Worm (Caenorhabditis elegans) whole organism, young adult: ENCODE measurements around the gene ugt-58.

ENCODE experiments used
- B0019.2 ChIP-seq: fragments of 200-800 bp; sonication (Bioruptor generic); conservative IDR thresholded peaks from 2 replicates; pipeline ENCODE4 v1.3.6; 2022; ENCODE audit warnings: missing genetic modification reagents, missing genetic modification characterization, missing compliant biosample characterization
- C17E4.6 ChIP-seq: fragments of 200-800 bp; sonication (Bioruptor generic); IDR thresholded peaks from 2 replicates; pipeline ENCODE4 v1.3.6; 2022; ENCODE audit warnings: missing genetic modification reagents, missing genetic modification characterization, missing compliant biosample characterization
- F22D6.2 ChIP-seq: sonication (generic microtip); optimal IDR thresholded peaks from 2 replicates; lab custom pipeline; 2016; ENCODE audit warnings: mild to moderate bottlenecking, missing genetic modification characterization, missing compliant biosample characterization
- F23B12.7 ChIP-seq: sonication (generic microtip); optimal IDR thresholded peaks from 2 replicates; lab custom pipeline; 2017; ENCODE audit warnings: missing genetic modification characterization, mild to moderate bottlenecking, missing compliant biosample characterization, antibody characterized with exemption, moderate library complexity; ENCODE audit not compliant: insufficient read depth
- F33H1.4 ChIP-seq: fragments of 200-800 bp; sonication (Bioruptor generic); IDR thresholded peaks from 2 replicates; pipeline ENCODE4 v1.3.6; 2022; ENCODE audit warnings: missing genetic modification reagents, missing genetic modification characterization, missing compliant biosample characterization
- F39B2.1 ChIP-seq: fragments of 200-800 bp; sonication (Bioruptor generic); IDR thresholded peaks from 2 replicates; pipeline ENCODE4 v1.3.6; 2022; ENCODE audit warnings: missing genetic modification reagents, missing genetic modification characterization, missing compliant biosample characterization
- F57A8.1 ChIP-seq: fragments of 200-800 bp; sonication (Bioruptor generic); optimal IDR thresholded peaks from 2 replicates; lab custom pipeline; 2018; ENCODE audit warnings: mild to moderate bottlenecking, missing genetic modification characterization, moderate library complexity, missing compliant biosample characterization
- K12H6.12 ChIP-seq: fragments of 200-800 bp; sonication (Bioruptor generic); optimal IDR thresholded peaks from 2 replicates; lab custom pipeline; 2018; ENCODE audit warnings: mild to moderate bottlenecking, missing genetic modification characterization, missing compliant biosample characterization
- T26A5.8 ChIP-seq: sonication (generic microtip); optimal IDR thresholded peaks from 2 replicates; lab custom pipeline; 2016; ENCODE audit warnings: missing genetic modification characterization, missing compliant biosample characterization
- Y67H2A.10 ChIP-seq: fragments of 200-800 bp; sonication (Bioruptor generic); conservative IDR thresholded peaks from 2 replicates; pipeline ENCODE4 v1.3.6; 2022; ENCODE audit warnings: missing genetic modification reagents, missing genetic modification characterization, missing compliant biosample characterization
- ZK185.1 ChIP-seq: sonication (generic microtip); optimal IDR thresholded peaks from 2 replicates; lab custom pipeline; 2016; ENCODE audit warnings: mild to moderate bottlenecking, missing genetic modification characterization, missing compliant biosample characterization; ENCODE audit not compliant: poor library complexity, severe bottlenecking
- atf-7 ChIP-seq: sonication (generic microtip); optimal IDR thresholded peaks from 2 replicates; lab custom pipeline; 2017; ENCODE audit warnings: mild to moderate bottlenecking, missing genetic modification characterization, missing compliant biosample characterization
- attf-5 ChIP-seq: fragments of 200-800 bp; sonication (Bioruptor generic); optimal IDR thresholded peaks from 2 replicates; lab custom pipeline; 2018; ENCODE audit warnings: mild to moderate bottlenecking, missing genetic modification characterization, missing compliant biosample characterization
- bed-1 ChIP-seq: fragments of 200-800 bp; sonication (Bioruptor generic); IDR thresholded peaks from 2 replicates; pipeline ENCODE4 v1.3.6; 2022; ENCODE audit warnings: missing genetic modification reagents, missing genetic modification characterization, missing compliant biosample characterization
- bed-2 ChIP-seq: fragments of 200-800 bp; sonication (Bioruptor generic); IDR thresholded peaks from 2 replicates; pipeline ENCODE4 v1.3.6; 2022; ENCODE audit warnings: missing genetic modification reagents, missing genetic modification characterization, missing compliant biosample characterization
- cebp-1 ChIP-seq, 2 experiments: fragments of 200-800 bp in 1 of 2; sonication (Bioruptor generic) in 1 of 2; sonication (generic microtip) in 1 of 2; IDR thresholded peaks in 1 of 2; optimal IDR thresholded peaks in 1 of 2; 2 replicates each; pipeline versions ENCODE4 v1.3.6 to Lab custom; 2017 to 2022; ENCODE audit warnings: missing compliant biosample characterization in 2 of 2, missing genetic modification characterization in 2 of 2, mild to moderate bottlenecking in 1 of 2, missing genetic modification reagents in 1 of 2, moderate library complexity in 1 of 2
- cebp-2 ChIP-seq: fragments of 200-800 bp; sonication (Bioruptor generic); IDR thresholded peaks from 2 replicates; pipeline ENCODE4 v1.3.6; 2022; ENCODE audit warnings: missing genetic modification characterization, missing compliant biosample characterization
- ceh-40 ChIP-seq: fragments of 200-800 bp; sonication (Bioruptor generic); IDR thresholded peaks from 2 replicates; pipeline ENCODE4 v1.3.6; 2022; ENCODE audit warnings: missing genetic modification characterization, missing compliant biosample characterization
- ceh-58 ChIP-seq: fragments of 200-800 bp; sonication (Bioruptor generic); IDR thresholded peaks from 2 replicates; pipeline ENCODE4 v1.3.6; 2022; ENCODE audit warnings: missing genetic modification characterization, missing compliant biosample characterization
- dpl-1 ChIP-seq: fragments of 150-350 bp; optimal IDR thresholded peaks from 2 replicates; lab custom pipeline; 2014; ENCODE audit warnings: missing biosample characterization, missing genetic modification reagents, missing genetic modification characterization
- efl-1 ChIP-seq: fragments of 150-350 bp; optimal IDR thresholded peaks from 2 replicates; lab custom pipeline; 2014; ENCODE audit warnings: missing biosample characterization, missing genetic modification reagents, missing genetic modification characterization
- egl-18 ChIP-seq: fragments of 200-800 bp; sonication (Bioruptor generic); IDR thresholded peaks from 2 replicates; pipeline ENCODE4 v1.3.6; 2022; ENCODE audit warnings: missing genetic modification reagents, missing genetic modification characterization, missing compliant biosample characterization
- egl-44 ChIP-seq: fragments of 200-800 bp; sonication (Bioruptor generic); IDR thresholded peaks from 2 replicates; pipeline ENCODE4 v1.3.6; 2022; ENCODE audit warnings: missing genetic modification reagents, missing genetic modification characterization, missing compliant biosample characterization
- egrh-3 ChIP-seq: fragments of 200-800 bp; sonication (Bioruptor generic); IDR thresholded peaks from 2 replicates; pipeline ENCODE4 v1.3.6; 2022; ENCODE audit warnings: missing genetic modification reagents, missing genetic modification characterization, missing compliant biosample characterization
- ekl-4 ChIP-seq: fragments of 200-800 bp; sonication (Bioruptor generic); IDR thresholded peaks from 2 replicates; pipeline ENCODE4 v1.3.6; 2022; ENCODE audit warnings: missing genetic modification reagents, missing genetic modification characterization, missing compliant biosample characterization
- fkh-3 ChIP-seq: sonication (generic microtip); optimal IDR thresholded peaks from 2 replicates; lab custom pipeline; 2016; ENCODE audit warnings: mild to moderate bottlenecking, missing genetic modification characterization, missing compliant biosample characterization
- gei-17 ChIP-seq: fragments of 200-800 bp; sonication (Bioruptor generic); optimal IDR thresholded peaks from 2 replicates; lab custom pipeline; 2018; ENCODE audit warnings: mild to moderate bottlenecking, missing genetic modification characterization, missing compliant biosample characterization
- hlh-12 ChIP-seq: sonication (generic microtip); optimal IDR thresholded peaks from 2 replicates; lab custom pipeline; 2016; ENCODE audit warnings: missing genetic modification characterization, missing compliant biosample characterization
- hlh-26 ChIP-seq: fragments of 200-800 bp; sonication (Bioruptor generic); conservative IDR thresholded peaks from 2 replicates; pipeline ENCODE4 v1.3.6; 2022; ENCODE audit warnings: missing genetic modification reagents, missing genetic modification characterization, missing compliant biosample characterization
- hmg-1.2 ChIP-seq: fragments of 200-800 bp; sonication (Bioruptor generic); IDR thresholded peaks from 2 replicates; pipeline ENCODE4 v1.3.6; 2022; ENCODE audit warnings: missing genetic modification reagents, missing genetic modification characterization, missing compliant biosample characterization
- hrde-1 ChIP-seq: sonication (generic microtip); optimal IDR thresholded peaks from 2 replicates; lab custom pipeline; 2016; ENCODE audit warnings: missing genetic modification characterization, mild to moderate bottlenecking, missing compliant biosample characterization, moderate library complexity, missing genotype, missing genetic modification reagents, borderline replicate concordance
- hsf-1 ChIP-seq: fragments of 200-800 bp; sonication (Bioruptor generic); IDR thresholded peaks from 2 replicates; pipeline ENCODE4 v1.3.6; 2022; ENCODE audit warnings: missing genetic modification reagents, missing genetic modification characterization, missing compliant biosample characterization
- madf-10 ChIP-seq: sonication (generic microtip); optimal IDR thresholded peaks from 2 replicates; lab custom pipeline; 2016; ENCODE audit warnings: mild to moderate bottlenecking, missing genetic modification characterization, missing compliant biosample characterization
- madf-6 ChIP-seq: fragments of 200-800 bp; sonication (Bioruptor generic); IDR thresholded peaks from 2 replicates; pipeline ENCODE4 v1.3.6; 2022; ENCODE audit warnings: missing genetic modification reagents, missing genetic modification characterization, missing compliant biosample characterization
- madf-8 ChIP-seq: fragments of 200-800 bp; sonication (Bioruptor generic); conservative IDR thresholded peaks from 2 replicates; pipeline ENCODE4 v1.3.6; 2022; ENCODE audit warnings: missing genetic modification reagents, missing genetic modification characterization, missing compliant biosample characterization
- mcd-1 ChIP-seq: fragments of 200-800 bp; sonication (Bioruptor generic); IDR thresholded peaks from 2 replicates; pipeline ENCODE4 v1.3.6; 2022; ENCODE audit warnings: missing genetic modification reagents, missing genetic modification characterization, missing compliant biosample characterization
- mxl-1 ChIP-seq: sonication (generic microtip); optimal IDR thresholded peaks from 2 replicates; lab custom pipeline; 2016; ENCODE audit warnings: missing genetic modification characterization, missing compliant biosample characterization
- nfyb-1 ChIP-seq: fragments of 200-800 bp; sonication (Bioruptor generic); IDR thresholded peaks from 2 replicates; pipeline ENCODE4 v1.3.6; 2022; ENCODE audit warnings: missing genetic modification reagents, missing genetic modification characterization, missing compliant biosample characterization
- nhr-179 ChIP-seq: sonication (generic microtip); optimal IDR thresholded peaks from 2 replicates; lab custom pipeline; 2016; ENCODE audit warnings: mild to moderate bottlenecking, missing genetic modification characterization, missing compliant biosample characterization
- pha-4 ChIP-seq: fragments of 150-350 bp; sonication (generic microtip); optimal IDR thresholded peaks from 2 replicates; lab custom pipeline; 2014; ENCODE audit warnings: missing biosample characterization, missing genetic modification reagents, missing genetic modification characterization
- snpc-1.3 ChIP-seq: sonication (generic microtip); optimal IDR thresholded peaks from 2 replicates; lab custom pipeline; 2017; ENCODE audit warnings: missing genetic modification characterization, mild to moderate bottlenecking, missing compliant biosample characterization, antibody characterized with exemption, moderate library complexity, missing genotype, missing genetic modification reagents; ENCODE audit not compliant: insufficient read depth
- somi-1 ChIP-seq: fragments of 200-800 bp; sonication (Bioruptor generic); optimal IDR thresholded peaks from 2 replicates; lab custom pipeline; 2018; ENCODE audit warnings: mild to moderate bottlenecking, missing genetic modification characterization, missing compliant biosample characterization
- tbp1 ChIP-seq: fragments of 200-800 bp; sonication (Bioruptor generic); optimal IDR thresholded peaks from 2 replicates; lab custom pipeline; 2018; ENCODE audit warnings: mild to moderate bottlenecking, missing genetic modification characterization, missing compliant biosample characterization
- tbx-9 ChIP-seq: sonication (generic microtip); optimal IDR thresholded peaks from 2 replicates; lab custom pipeline; 2016; ENCODE audit warnings: borderline replicate concordance, missing genetic modification characterization, inconsistent platforms, missing compliant biosample characterization
- unc-62 ChIP-seq: fragments of 150-350 bp; optimal IDR thresholded peaks from 2 replicates; lab custom pipeline; 2014; ENCODE audit warnings: missing biosample characterization, missing genetic modification reagents, missing genetic modification characterization
- xnd-1 ChIP-seq: sonication (generic microtip); optimal IDR thresholded peaks from 2 replicates; lab custom pipeline; 2016; ENCODE audit warnings: missing genotype, missing genetic modification reagents, missing genetic modification characterization, missing compliant biosample characterization
- ztf-18 ChIP-seq: sonication (generic microtip); optimal IDR thresholded peaks from 2 replicates; lab custom pipeline; 2016; ENCODE audit warnings: missing genotype, mild to moderate bottlenecking, missing genetic modification characterization, missing compliant biosample characterization
- ztf-26 ChIP-seq: sonication (generic microtip); optimal IDR thresholded peaks from 2 replicates; lab custom pipeline; 2017; ENCODE audit warnings: missing genetic modification characterization, missing compliant biosample characterization
- ztf-3 ChIP-seq: fragments of 200-800 bp; sonication (Bioruptor generic); optimal IDR thresholded peaks from 2 replicates; lab custom pipeline; 2018; ENCODE audit warnings: mild to moderate bottlenecking, missing genetic modification characterization, missing compliant biosample characterization

Gene ugt-58

ce11 chrII:9621913-9622348, 35.3 kb upstream of the ugt-58 start (continued):
- TF ChIP-seq ekl-4: no peak
- TF ChIP-seq snpc-1.3 (tag; lab: Kevin White, UChicago): no peak
- no peak for TF ChIP-seq somi-1 (GFP tag; lab: Kevin White, UChicago)
- no peak for TF ChIP-seq nhr-179 (tag; lab: Kevin White, UChicago)
- TF ChIP-seq ztf-26: no peak
- no peak for TF ChIP-seq pha-4 (tag; lab: Kevin White, UChicago)
- no peak for TF ChIP-seq xnd-1 (tag; lab: Kevin White, UChicago)
- TF ChIP-seq egl-18 (GFP tag; lab: Robert Waterston, UW): no peak
- TF ChIP-seq unc-62 (GFP tag; lab: Kevin White, UChicago): peak; percentile 96
- TF ChIP-seq F39B2.1 (GFP tag; lab: Robert Waterston, UW): no peak
- no peak for TF ChIP-seq hmg-1.2
- no peak for TF ChIP-seq ceh-40
- peak; percentile 69 for TF ChIP-seq cebp-1 (GFP tag; IDR thresholded peaks at IDR 0.05; lab: Robert Waterston, UW)
- TF ChIP-seq cebp-1 (tag; optimal IDR thresholded peaks at IDR 0.05; lab: Kevin White, UChicago): peak; percentile 82
- no peak for TF ChIP-seq ztf-3 (GFP tag; lab: Kevin White, UChicago)
- TF ChIP-seq mcd-1 (GFP tag; lab: Robert Waterston, UW): no peak
- no peak for TF ChIP-seq madf-10 (tag; lab: Kevin White, UChicago)
- TF ChIP-seq efl-1 (GFP tag; lab: Kevin White, UChicago): no peak
- no peak for TF ChIP-seq dpl-1 (GFP tag; lab: Kevin White, UChicago)
- TF ChIP-seq madf-8: no peak
- no peak for TF ChIP-seq madf-6 (GFP tag; lab: Robert Waterston, UW)
- no peak for TF ChIP-seq K12H6.12
- no peak for TF ChIP-seq gei-17 (GFP tag; lab: Kevin White, UChicago)
- no peak for TF ChIP-seq attf-5
- no peak for TF ChIP-seq hsf-1
- TF ChIP-seq F22D6.2 (tag; lab: Kevin White, UChicago): no peak
- TF ChIP-seq tbx-9 (tag; lab: Kevin White, UChicago): no peak
- peak; percentile 1 for TF ChIP-seq ztf-18 (tag; lab: Kevin White, UChicago)
- no peak for TF ChIP-seq egrh-3 (GFP tag; lab: Robert Waterston, UW)
- TF ChIP-seq cebp-2 (GFP tag; lab: Robert Waterston, UW): no peak
- no peak for TF ChIP-seq mxl-1 (tag; lab: Kevin White, UChicago)
- TF ChIP-seq fkh-3 (tag; lab: Kevin White, UChicago): no peak
- TF ChIP-seq C17E4.6 (GFP tag; lab: Robert Waterston, UW): no peak
- no peak for TF ChIP-seq hrde-1 (tag; lab: Kevin White, UChicago)
- no peak for TF ChIP-seq ZK185.1 (tag; lab: Kevin White, UChicago)
- TF ChIP-seq egl-44 (GFP tag; lab: Robert Waterston, UW): no peak
- no peak for TF ChIP-seq hlh-26 (GFP tag; lab: Robert Waterston, UW)
- TF ChIP-seq bed-2: no peak
- no peak for TF ChIP-seq Y67H2A.10 (GFP tag; lab: Robert Waterston, UW)
- TF ChIP-seq T26A5.8: no peak
- TF ChIP-seq nfyb-1 (GFP tag; lab: Robert Waterston, UW): no peak
- peak; percentile 48 for TF ChIP-seq atf-7 (tag; lab: Kevin White, UChicago)
- TF ChIP-seq hlh-12 (tag; lab: Kevin White, UChicago): no peak
- TF ChIP-seq F33H1.4 (GFP tag; lab: Robert Waterston, UW): no peak
- TF ChIP-seq F57A8.1 (GFP tag; lab: Kevin White, UChicago): no peak
- no peak for TF ChIP-seq tbp1 (GFP tag; lab: Kevin White, UChicago)
- TF ChIP-seq F23B12.7 (tag; lab: Kevin White, UChicago): no peak
- no peak for TF ChIP-seq B0019.2
- no peak for TF ChIP-seq bed-1 (GFP tag; lab: Robert Waterston, UW)
- TF ChIP-seq ceh-58: no peak
